Fruit fly (Drosophila melanogaster) whole organism, embryonic: ENCODE results near the gene ScpX.

Source experiments
- Asciz ChIP-seq: fragments of 200-800 bp; sonication (Bioruptor generic); optimal IDR thresholded peaks from 2 replicates; lab custom pipeline; 2017; ENCODE audit warnings: missing biosample characterization, mild to moderate bottlenecking, missing genetic modification characterization, missing genetic modification reagents
- Atf3 ChIP-seq: fragments of 200-800 bp; sonication (Bioruptor generic); optimal IDR thresholded peaks from 3 replicates; lab custom pipeline; 2016; ENCODE audit warnings: missing biosample characterization, missing genetic modification characterization
- Atf6 ChIP-seq: fragments of 200-800 bp; sonication (Bioruptor generic); IDR thresholded peaks from 2 replicates; pipeline ENCODE4 v1.3.6; 2022; ENCODE audit warnings: missing biosample characterization, missing genetic modification characterization
- Awh ChIP-seq: fragments of 200-800 bp; sonication (Bioruptor generic); IDR thresholded peaks from 2 replicates; pipeline ENCODE4, ENCODE4 v1.3.6; 2022; ENCODE audit warnings: missing biosample characterization, missing genetic modification characterization
- BtbVII ChIP-seq: fragments of 200-800 bp; sonication (Bioruptor generic); optimal IDR thresholded peaks from 3 replicates; lab custom pipeline; 2017; ENCODE audit warnings: missing biosample characterization, mild to moderate bottlenecking, missing genetic modification characterization
- Bteb2 ChIP-seq: fragments of 200-800 bp; sonication (Bioruptor generic); optimal IDR thresholded peaks from 2 replicates; lab custom pipeline; 2016; ENCODE audit warnings: missing biosample characterization, missing genetic modification characterization
- CG10147 ChIP-seq: fragments of 200-800 bp; sonication (Bioruptor generic); optimal IDR thresholded peaks from 2 replicates; lab custom pipeline; 2019; ENCODE audit warnings: missing biosample characterization, mild to moderate bottlenecking, missing genetic modification characterization, moderate library complexity
- CG10274 ChIP-seq: fragments of 200-800 bp; sonication (Bioruptor generic); optimal IDR thresholded peaks from 3 replicates; lab custom pipeline; 2017; ENCODE audit warnings: missing biosample characterization, mild to moderate bottlenecking, missing genetic modification characterization
- CG12104 ChIP-seq: fragments of 200-800 bp; sonication (Bioruptor generic); optimal IDR thresholded peaks from 3 replicates; lab custom pipeline; 2016; ENCODE audit warnings: missing biosample characterization, missing genetic modification characterization
- CG13287 ChIP-seq: fragments of 200-800 bp; sonication (Bioruptor generic); IDR thresholded peaks from 2 replicates; pipeline ENCODE4 v1.3.6; 2022; ENCODE audit warnings: missing biosample characterization, missing genetic modification characterization; ENCODE audit not compliant: partially characterized antibody
- CG14667 ChIP-seq: fragments of 200-800 bp; sonication (Bioruptor generic); IDR thresholded peaks from 2 replicates; pipeline ENCODE4 v1.3.6; 2022; ENCODE audit warnings: missing biosample characterization, missing genetic modification characterization
- CG14860 ChIP-seq: fragments of 200-800 bp; sonication (Bioruptor generic); IDR thresholded peaks from 3 replicates; pipeline ENCODE4 v1.3.6; 2022; ENCODE audit warnings: missing biosample characterization, missing genetic modification characterization; ENCODE audit not compliant: partially characterized antibody
- CG15479 ChIP-seq: fragments of 200-800 bp; sonication (Bioruptor generic); optimal IDR thresholded peaks from 3 replicates; lab custom pipeline; 2019; ENCODE audit warnings: missing biosample characterization, mild to moderate bottlenecking, missing genetic modification characterization, moderate library complexity
- CG18011 ChIP-seq: fragments of 200-800 bp; sonication (Bioruptor generic); optimal IDR thresholded peaks from 2 replicates; lab custom pipeline; 2017; ENCODE audit warnings: missing biosample characterization, missing genetic modification characterization, mild to moderate bottlenecking, moderate library complexity, missing genotype
- CG18619 ChIP-seq: fragments of 200-800 bp; sonication (Bioruptor generic); optimal IDR thresholded peaks from 3 replicates; lab custom pipeline; 2017; ENCODE audit warnings: missing biosample characterization, mild to moderate bottlenecking, missing genetic modification characterization
- CG2120 ChIP-seq: fragments of 200-800 bp; sonication (Bioruptor generic); optimal IDR thresholded peaks from 3 replicates; lab custom pipeline; 2016; ENCODE audit warnings: missing biosample characterization, missing genetic modification characterization
- CG33213 ChIP-seq: fragments of 200-800 bp; sonication (Bioruptor generic); optimal IDR thresholded peaks from 3 replicates; lab custom pipeline; 2016; ENCODE audit warnings: missing biosample characterization, missing genetic modification characterization
- CG33557 ChIP-seq: fragments of 200-800 bp; sonication (Bioruptor generic); optimal IDR thresholded peaks from 2 replicates; lab custom pipeline; 2019; ENCODE audit warnings: missing biosample characterization, mild to moderate bottlenecking, missing genetic modification characterization, moderate library complexity
- CG3726 ChIP-seq: fragments of 200-800 bp; sonication (Bioruptor generic); IDR thresholded peaks from 3 replicates; pipeline ENCODE4, ENCODE4 v1.3.6; 2022; ENCODE audit warnings: missing biosample characterization, missing genetic modification characterization
- CG4820 ChIP-seq: fragments of 200-800 bp; sonication (Bioruptor generic); optimal IDR thresholded peaks from 3 replicates; lab custom pipeline; 2016; ENCODE audit warnings: missing biosample characterization, missing genetic modification characterization
- CG9727 ChIP-seq: fragments of 200-800 bp; sonication (Bioruptor generic); optimal IDR thresholded peaks from 3 replicates; lab custom pipeline; 2017; ENCODE audit warnings: missing biosample characterization, mild to moderate bottlenecking, missing genetic modification characterization
- D19A ChIP-seq: fragments of 200-800 bp; optimal IDR thresholded peaks from 3 replicates; lab custom pipeline; 2019; ENCODE audit warnings: missing biosample characterization, mild to moderate bottlenecking, missing genetic modification characterization, moderate library complexity
- D19B ChIP-seq: fragments of 200-800 bp; sonication (Bioruptor generic); optimal IDR thresholded peaks from 2 replicates; lab custom pipeline; 2017; ENCODE audit warnings: missing biosample characterization, mild to moderate bottlenecking, missing genetic modification characterization
- Dbx ChIP-seq: fragments of 200-800 bp; sonication (Bioruptor generic); IDR thresholded peaks from 3 replicates; pipeline ENCODE4 v1.3.6; 2022; ENCODE audit warnings: missing biosample characterization, missing genetic modification characterization
- Dek ChIP-seq: fragments of 200-800 bp; sonication (Bioruptor generic); optimal IDR thresholded peaks from 3 replicates; lab custom pipeline; 2019; ENCODE audit warnings: missing biosample characterization, mild to moderate bottlenecking, missing genetic modification characterization, moderate library complexity
- Dip2 ChIP-seq: fragments of 200-800 bp; sonication (Bioruptor generic); IDR thresholded peaks from 2 replicates; pipeline ENCODE4 v1.3.6; 2022; ENCODE audit warnings: missing biosample characterization, missing genetic modification characterization
- Eip74EF ChIP-seq, 2 experiments: fragments of 200-800 bp in 1 of 2; fragments of >200 bp in 1 of 2; sonication (Bioruptor generic) in 1 of 2; optimal IDR thresholded peaks; 2 replicates each; lab custom pipeline; 2017 to 2019; ENCODE audit warnings: missing biosample characterization in 2 of 2, missing genetic modification characterization in 2 of 2, mild to moderate bottlenecking in 1 of 2, moderate library complexity in 1 of 2
- Ets65A ChIP-seq: fragments of 200-800 bp; sonication (Bioruptor generic); peaks from one replicate; lab custom pipeline; 2016; ENCODE audit warnings: missing biosample characterization, missing genetic modification characterization
- Kr ChIP-seq: fragments of 200-800 bp; sonication (Bioruptor generic); optimal IDR thresholded peaks from 2 replicates; lab custom pipeline; 2017; ENCODE audit warnings: missing biosample characterization, mild to moderate bottlenecking, missing genetic modification characterization
- MBD-R2 ChIP-seq: fragments of 200-800 bp; sonication (Bioruptor generic); IDR thresholded peaks from 2 replicates; pipeline ENCODE4 v1.3.6; 2022; ENCODE audit warnings: missing biosample characterization, missing genetic modification characterization
- Max ChIP-seq: fragments of 200-800 bp; sonication (Bioruptor generic); optimal IDR thresholded peaks from 2 replicates; lab custom pipeline; 2016; ENCODE audit warnings: missing biosample characterization, mild to moderate bottlenecking, missing genetic modification characterization
- Med ChIP-seq: fragments of 200-800 bp; sonication (Bioruptor generic); peaks from one replicate; lab custom pipeline; 2016; ENCODE audit warnings: missing biosample characterization, missing genetic modification characterization, mild to moderate bottlenecking, inconsistent platforms, moderate library complexity
- Nf-YB ChIP-seq: fragments of 200-800 bp; sonication (Bioruptor generic); optimal IDR thresholded peaks from 3 replicates; lab custom pipeline; 2019; ENCODE audit warnings: missing biosample characterization, mild to moderate bottlenecking, missing genetic modification characterization, moderate library complexity
- Optix ChIP-seq: fragments of 200-800 bp; sonication (Bioruptor generic); IDR thresholded peaks from 3 replicates; pipeline ENCODE4 v1.3.6; 2022; ENCODE audit warnings: missing biosample characterization, missing genetic modification characterization
- Rfx ChIP-seq: fragments of 200-800 bp; sonication (Bioruptor generic); IDR thresholded peaks from 2 replicates; pipeline ENCODE4 v1.3.6; 2022; ENCODE audit warnings: missing biosample characterization, missing genetic modification characterization
- Scr ChIP-seq: fragments of 200-800 bp; sonication (Bioruptor generic); IDR thresholded peaks from 2 replicates; pipeline ENCODE4 v1.3.6; 2022; ENCODE audit warnings: missing biosample characterization, missing genetic modification characterization; ENCODE audit not compliant: partially characterized antibody
- Ssrp ChIP-seq: fragments of 200-800 bp; sonication (Bioruptor generic); optimal IDR thresholded peaks from 2 replicates; lab custom pipeline; 2018; ENCODE audit warnings: missing biosample characterization, mild to moderate bottlenecking, missing genetic modification characterization, moderate library complexity
- br ChIP-seq: fragments of >200 bp; optimal IDR thresholded peaks from 2 replicates; lab custom pipeline; 2017
- cas ChIP-seq: fragments of 200-800 bp; sonication (Bioruptor generic); IDR thresholded peaks from 2 replicates; pipeline ENCODE4 v1.3.6; 2022; ENCODE audit warnings: missing biosample characterization, missing genetic modification characterization
- gce ChIP-seq: fragments of 200-800 bp; sonication (Bioruptor generic); IDR thresholded peaks from 3 replicates; pipeline ENCODE4 v1.3.6; 2022; ENCODE audit warnings: missing biosample characterization, missing genetic modification characterization
- grn ChIP-seq: fragments of 200-800 bp; sonication (Bioruptor generic); optimal IDR thresholded peaks from 3 replicates; lab custom pipeline; 2017; ENCODE audit warnings: missing biosample characterization, missing genetic modification characterization
- jing ChIP-seq: fragments of 200-800 bp; sonication (Bioruptor generic); optimal IDR thresholded peaks from 2 replicates; lab custom pipeline; 2018; ENCODE audit warnings: missing biosample characterization, mild to moderate bottlenecking, missing genetic modification characterization
- lmd ChIP-seq: fragments of 200-800 bp; sonication (Bioruptor generic); IDR thresholded peaks from 2 replicates; pipeline ENCODE4 v1.3.6; 2022; ENCODE audit warnings: missing biosample characterization, missing genetic modification characterization
- nmo ChIP-seq: fragments of 200-800 bp; sonication (Bioruptor generic); optimal IDR thresholded peaks from 2 replicates; lab custom pipeline; 2018; ENCODE audit warnings: missing biosample characterization, mild to moderate bottlenecking, missing genetic modification characterization, moderate library complexity
- onecut ChIP-seq: fragments of 200-800 bp; sonication (Bioruptor generic); IDR thresholded peaks from 2 replicates; pipeline ENCODE4 v1.3.6; 2022; ENCODE audit warnings: missing biosample characterization, missing genetic modification characterization
- sug ChIP-seq: fragments of 200-800 bp; optimal IDR thresholded peaks from 2 replicates; lab custom pipeline; 2019; ENCODE audit warnings: missing biosample characterization, mild to moderate bottlenecking, missing genetic modification characterization, moderate library complexity
- tll ChIP-seq, 2 experiments: fragments of 200-800 bp in 1 of 2; fragments of >200 bp in 1 of 2; sonication (Bioruptor generic) in 1 of 2; optimal IDR thresholded peaks; 2 replicates each; lab custom pipeline; 2017 to 2019; ENCODE audit warnings: missing biosample characterization in 2 of 2, missing genetic modification characterization in 2 of 2, mild to moderate bottlenecking in 1 of 2, moderate library complexity in 1 of 2
- trh ChIP-seq: fragments of 200-800 bp; sonication (Bioruptor generic); optimal IDR thresholded peaks from 2 replicates; lab custom pipeline; 2016; ENCODE audit warnings: missing biosample characterization, missing genetic modification characterization
- tup ChIP-seq: fragments of 200-800 bp; sonication (Bioruptor generic); optimal IDR thresholded peaks from 2 replicates; lab custom pipeline; 2016; ENCODE audit warnings: missing biosample characterization, mild to moderate bottlenecking, missing genetic modification characterization, moderate library complexity

Gene ScpX

dm6 chr2L:18878439-18878838, 47.4 kb downstream of the ScpX start:
- TF ChIP-seq CG18011 (GFP tag; lab: Kevin White, UChicago) (no peak), grn (GFP tag; lab: Kevin White, UChicago) (no peak), CG33557 (peak; percentile 2), Eip74EF (GFP tag; optimal IDR thresholded peaks at IDR 0.05; lab: Kevin White, UChicago) (peak in 1 of 2 experiments; percentile 23), Awh (GFP tag; lab: Robert Waterston, UW) (0 out of 2 replicates have a peak, but pooled peaks have one; percentile 7), D19A (tag; lab: Kevin White, UChicago) (peak; percentile 10), tup (GFP tag; lab: Kevin White, UChicago) (peak; percentile 37), Nf-YB (GFP tag; lab: Kevin White, UChicago) (no peak), Med (GFP tag; lab: Kevin White, UChicago) (peak; percentile 85), Max (GFP tag; lab: Kevin White, UChicago) (no peak), lmd (GFP tag; lab: Robert Waterston, UW) (no peak), br (lab: Kevin White, UChicago) (no peak), CG14860 (GFP tag; lab: Robert Waterston, UW) (no peak), CG12104 (GFP tag; lab: Kevin White, UChicago) (peak; percentile 34), CG3726 (GFP tag; lab: Robert Waterston, UW) (no peak), CG33213 (GFP tag; lab: Kevin White, UChicago) (peak; percentile 57), CG9727 (peak; percentile 55), gce (GFP tag; lab: Robert Waterston, UW) (no peak), CG4820 (peak; percentile 1), Ets65A (peak; percentile 61)

dm6 chr2L:18881014-18881660, 50.1 kb downstream of the ScpX start, which contains the start of gene tup:
Gene tup (minus strand): TSS chr2L:18881261.
- TF ChIP-seq CG15479 (no peak), Optix (GFP tag; lab: Robert Waterston, UW) (no peak), cas (no peak), Atf3 (no peak), Rfx (GFP tag; lab: Robert Waterston, UW) (0 out of 2 replicates have a peak, but pooled peaks have one; percentile 22), CG18619 (GFP tag; lab: Kevin White, UChicago) (no peak), nmo (GFP tag; lab: Kevin White, UChicago) (peak; percentile 55), MBD-R2 (no peak), Dbx (no peak), jing (peak; percentile 53), Ssrp (no peak), Kr (no peak), Dip2 (no peak), CG10274 (GFP tag; lab: Kevin White, UChicago) (no peak), CG2120 (GFP tag; lab: Kevin White, UChicago) (no peak), CG10147 (no peak), onecut (no peak), Dek (tag; lab: Kevin White, UChicago) (no peak), Atf6 (GFP tag; lab: Robert Waterston, UW) (0 out of 2 replicates have a peak, but pooled peaks have one; percentile 24), Asciz (no peak), BtbVII (GFP tag; lab: Kevin White, UChicago) (no peak), Eip74EF (GFP tag; optimal IDR thresholded peaks at IDR 0.05; lab: Kevin White, UChicago) (no peak), sug (tag; lab: Kevin White, UChicago) (no peak), trh (GFP tag; lab: Kevin White, UChicago) (no peak), D19B (GFP tag; lab: Kevin White, UChicago) (no peak), CG14667 (GFP tag; lab: Robert Waterston, UW) (no peak), CG13287 (GFP tag; lab: Robert Waterston, UW) (peak; percentile 32; the same call in 1 of the 2 replicates), tll (GFP tag; optimal IDR thresholded peaks at IDR 0.05; lab: Kevin White, UChicago) (peak in 1 of 2 experiments; percentile 4), Bteb2 (GFP tag; lab: Kevin White, UChicago) (no peak), Scr (peak; percentile 45)
